Worm (Caenorhabditis elegans): ENCODE data around the gene F14D7.8.
"Not testable (repeated sequence)": the region's sequence is repeated elsewhere in the genome, so short reads cannot be mapped to it uniquely, and the experiment has no call there.

The F14D7.8 gene

DNA sequence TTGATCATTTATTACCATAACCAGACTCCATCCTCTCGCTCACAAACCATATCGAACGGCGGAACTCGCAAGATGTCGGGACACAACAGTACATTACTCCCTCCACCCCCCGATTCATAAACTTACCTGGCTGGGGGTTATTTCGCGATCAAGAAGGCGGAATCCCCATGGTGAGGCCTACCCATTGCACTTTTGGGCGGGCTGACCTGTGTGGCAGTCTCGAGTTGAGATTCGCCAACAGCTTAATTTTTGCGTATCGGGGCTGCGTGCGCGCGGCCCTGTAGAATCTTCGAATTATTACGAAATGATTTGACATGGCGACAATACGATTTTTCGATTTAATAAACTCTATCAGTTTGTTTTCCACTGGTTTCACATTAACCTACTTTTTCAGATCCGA is 35.1 kb downstream of the F14D7.8 start:
- TF ChIP-seq snpc-4 (tag; optimal IDR thresholded peaks at IDR 0.05): peak; percentile 38

- TF ChIP-seq ztf-11, skn-1, mdl-1 (tag; optimal IDR thresholded peaks at IDR 0.05): not testable (repeated sequence)
These were observed 38.3 kb downstream of the F14D7.8 start, which contains the start of gene F40G12.7 for ce11 chrV:14274268-14274667. Gene F40G12.7 (plus strand): TSS chrV:14274568.

- TF ChIP-seq ama-1 (optimal IDR thresholded peaks at IDR 0.05): no peak
- no peak for TF ChIP-seq nhr-237 (tag; optimal IDR thresholded peaks at IDR 0.05)
- no peak for TF ChIP-seq elt-3 (tag; optimal IDR thresholded peaks at IDR 0.05)
- TF ChIP-seq lin-39 (tag; optimal IDR thresholded peaks at IDR 0.05): no peak
- TF ChIP-seq crh-2 (tag; optimal IDR thresholded peaks at IDR 0.05): no peak
- TF ChIP-seq ceh-82 (tag; optimal IDR thresholded peaks at IDR 0.05): no peak
- TF ChIP-seq Y55F3AM.14 (GFP tag; optimal IDR thresholded peaks at IDR 0.05): no peak
- TF ChIP-seq skn-1 (tag; optimal IDR thresholded peaks at IDR 0.05): no peak
- no peak for TF ChIP-seq nhr-21 (tag; optimal IDR thresholded peaks at IDR 0.05)
- TF ChIP-seq blmp-1 (tag; optimal IDR thresholded peaks at IDR 0.05; ENCODE audit: insufficient read depth): no peak
- TF ChIP-seq ceh-16 (tag; optimal IDR thresholded peaks at IDR 0.05): no peak
- no peak for TF ChIP-seq unc-55 (GFP tag; optimal IDR thresholded peaks at IDR 0.05)
These were observed 39.6 kb downstream of the F14D7.8 start, which contains the start of gene F40G12.6 for ce11 chrV:14273019-14273418. Gene F40G12.6 (minus strand): TSS chrV:14273119.

DNA sequence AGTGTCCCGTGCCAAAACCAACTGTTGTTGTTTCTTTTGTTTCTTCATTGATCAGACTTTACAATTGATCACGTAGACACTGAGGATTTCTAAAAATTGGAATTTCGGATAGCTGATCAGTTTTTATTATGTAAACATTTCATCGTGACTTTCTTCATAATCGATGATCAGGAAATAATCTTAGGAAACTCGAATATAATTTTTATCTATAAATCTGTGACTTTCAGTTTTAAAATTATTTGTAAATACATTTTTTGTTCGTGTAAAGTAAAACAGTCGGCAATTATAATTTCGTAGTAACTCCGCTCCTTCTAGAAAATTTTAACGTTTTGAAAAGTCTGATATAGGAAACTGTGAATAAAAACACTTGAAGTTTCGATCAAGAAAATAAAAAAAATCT is 41.9 kb downstream of the F14D7.8 start, which contains the start of gene F40G12.5:
F40G12.5 (minus strand) TSS at position 101 of the 400 bp plus-strand sequence.
- TF ChIP-seq nhr-10 (tag; optimal IDR thresholded peaks at IDR 0.05) (no peak), F13H6.1 (tag; optimal IDR thresholded peaks at IDR 0.05) (no peak), sma-3 (GFP tag; optimal IDR thresholded peaks at IDR 0.05) (no peak), snpc-4 (tag; optimal IDR thresholded peaks at IDR 0.05) (no peak), ztf-11 (tag; optimal IDR thresholded peaks at IDR 0.05) (no peak), nhr-77 (tag; optimal IDR thresholded peaks at IDR 0.05) (no peak), peb-1 (tag; optimal IDR thresholded peaks at IDR 0.05) (no peak), nhr-23 (tag; optimal IDR thresholded peaks at IDR 0.05) (no peak), ztf-1 (GFP tag; conservative IDR thresholded peaks at IDR 0.05) (no peak), nhr-129 (tag; optimal IDR thresholded peaks at IDR 0.05) (no peak), mab-5 (tag; optimal IDR thresholded peaks at IDR 0.05) (no peak), lsy-2 (tag; optimal IDR thresholded peaks at IDR 0.05) (no peak), ztf-4 (tag; optimal IDR thresholded peaks at IDR 0.05) (no peak), blmp-1 (tag; optimal IDR thresholded peaks at IDR 0.05; ENCODE audit: insufficient read depth) (no peak), gmeb-1 (tag; optimal IDR thresholded peaks at IDR 0.05) (no peak), elt-1 (tag; optimal IDR thresholded peaks at IDR 0.05) (no peak), lin-39 (tag; optimal IDR thresholded peaks at IDR 0.05) (no peak), skn-1 (tag; optimal IDR thresholded peaks at IDR 0.05) (no peak)

ce11 chrV:14268616-14269015 is 44.0 kb downstream of the F14D7.8 start, which contains the start of gene F40G12.4:
Gene F40G12.4 (minus strand): TSS chrV:14268716.
- TF ChIP-seq dmd-4 (tag; optimal IDR thresholded peaks at IDR 0.05): no peak
- no peak for TF ChIP-seq nhr-77 (tag; optimal IDR thresholded peaks at IDR 0.05)
- no peak for TF ChIP-seq elt-1 (tag; optimal IDR thresholded peaks at IDR 0.05)
- no peak for TF ChIP-seq C34F6.9 (tag; optimal IDR thresholded peaks at IDR 0.05)
- no peak for TF ChIP-seq snpc-4 (tag; optimal IDR thresholded peaks at IDR 0.05)
- TF ChIP-seq nhr-25 (tag; optimal IDR thresholded peaks at IDR 0.05): no peak
- no peak for TF ChIP-seq unc-62 (GFP tag; optimal IDR thresholded peaks at IDR 0.05)
- TF ChIP-seq sma-9 (GFP tag; optimal IDR thresholded peaks at IDR 0.05): no peak
- no peak for TF ChIP-seq sma-9 (tag; optimal IDR thresholded peaks at IDR 0.05)
- TF ChIP-seq crh-2 (tag; optimal IDR thresholded peaks at IDR 0.05): no peak

Data from whole organism, L2 larva.